Worm (Caenorhabditis elegans): ENCODE results near the gene T22G5.1.
A peak's percentile ranks its signal among the peaks of the same experiment; 100 is the strongest.

T22G5.1 gene

DNA sequence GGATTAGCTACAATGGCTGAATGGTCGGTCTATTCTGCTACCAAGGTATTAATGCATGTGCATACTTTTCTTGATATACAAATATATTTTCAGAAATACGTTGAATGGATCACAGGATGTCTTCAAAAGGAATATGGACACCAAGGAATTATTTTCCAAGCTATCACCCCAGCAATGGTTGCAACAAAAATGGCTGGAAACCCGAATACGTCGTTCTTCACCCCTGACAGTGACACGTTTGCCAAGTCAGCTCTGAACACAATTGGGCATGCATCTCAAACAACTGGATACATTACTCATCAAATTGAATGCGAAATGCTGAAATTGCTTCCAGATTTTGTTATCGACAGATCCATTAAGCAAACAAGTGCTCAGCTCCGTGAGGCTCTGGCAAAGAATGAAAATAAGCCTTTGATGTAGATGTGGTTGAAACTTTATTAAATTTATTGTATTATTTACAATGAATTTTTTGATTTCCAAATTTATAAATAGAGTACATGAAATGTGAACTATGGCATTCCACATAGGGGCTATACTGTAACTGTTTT, 31.0 kb downstream of the T22G5.1 start (continued):
- TF ChIP-seq T20F7.1 (GFP tag; optimal IDR thresholded peaks at IDR 0.05) (peak; percentile 75), R02D3.7 (tag; optimal IDR thresholded peaks at IDR 0.05) (no peak), F10B5.3 (tag; optimal IDR thresholded peaks at IDR 0.05) (no peak), set-16 (GFP tag; IDR thresholded peaks at IDR 0.05) (no peak)

DNA sequence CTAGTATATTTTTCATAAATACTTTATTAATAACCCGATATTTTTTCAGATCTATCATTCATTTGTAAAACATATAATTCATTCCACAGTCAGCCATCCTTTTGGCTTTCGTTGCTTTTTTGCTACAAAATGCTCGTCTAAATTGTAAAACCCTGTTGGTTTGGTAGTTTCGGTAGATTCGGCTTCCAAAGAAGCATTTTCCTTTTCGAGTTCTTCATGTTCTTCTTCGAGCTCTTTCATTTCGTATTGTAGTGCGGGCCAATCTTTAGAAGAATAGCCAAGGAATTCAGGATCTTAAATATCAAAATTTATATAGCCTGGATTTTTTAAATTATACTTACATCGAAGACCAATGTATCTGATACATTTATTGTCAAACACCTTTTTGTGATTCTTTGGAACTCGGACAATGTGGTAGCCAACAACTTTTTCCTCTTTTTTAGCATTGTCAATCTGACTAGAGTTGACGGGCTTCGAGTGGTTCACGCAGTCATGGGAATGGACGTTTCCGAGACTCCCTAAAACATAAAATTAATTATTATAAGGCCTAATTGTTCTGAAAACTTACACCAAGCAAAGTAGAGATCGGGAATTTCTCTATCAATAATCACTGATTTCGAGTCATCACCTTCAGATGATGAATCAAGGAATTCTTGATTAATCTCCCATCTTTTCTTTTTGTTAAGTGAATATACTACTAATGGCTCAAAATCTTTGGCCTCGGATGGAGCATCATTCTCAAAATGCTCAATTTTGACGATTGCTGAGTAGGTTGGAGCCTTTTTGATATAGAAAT, 31.7 kb downstream of the T22G5.1 start:
- TF ChIP-seq aha-1 (tag) (peak; percentile 72), F37D6.2 (tag; optimal IDR thresholded peaks at IDR 0.05) (no peak), hlh-11 (tag; optimal IDR thresholded peaks at IDR 0.05) (no peak), nhr-41 (GFP tag; IDR thresholded peaks at IDR 0.05) (no peak), Y48G9A.11 (GFP tag; IDR thresholded peaks at IDR 0.05) (0 out of 2 replicates have a peak, but pooled peaks have one; percentile 24), daf-16 (GFP tag; optimal IDR thresholded peaks at IDR 0.05) (no peak), daf-16 (tag; optimal IDR thresholded peaks at IDR 0.05) (peak; percentile 3), D1046.2 (GFP tag; IDR thresholded peaks at IDR 0.05) (no peak), tra-1 (GFP tag; IDR thresholded peaks at IDR 0.05) (no peak), lin-1 (GFP tag; IDR thresholded peaks at IDR 0.05) (0 out of 2 replicates have a peak, but pooled peaks have one; percentile 6), mep-1 (tag; optimal IDR thresholded peaks at IDR 0.05) (no peak), F49E8.2 (tag; optimal IDR thresholded peaks at IDR 0.05; ENCODE audit: borderline replicate concordance) (no peak), aly-2 (tag; optimal IDR thresholded peaks at IDR 0.05) (no peak), dmd-6 (GFP tag; IDR thresholded peaks at IDR 0.05) (no peak), T26A8.4 (GFP tag; IDR thresholded peaks at IDR 0.05) (peak; percentile 7), egl-27 (tag; optimal IDR thresholded peaks at IDR 0.05) (no peak), attf-4 (tag; optimal IDR thresholded peaks at IDR 0.05) (no peak), T20F7.1 (GFP tag; optimal IDR thresholded peaks at IDR 0.05) (peak; percentile 31), mdt-29 (GFP tag; IDR thresholded peaks at IDR 0.05) (no peak; the same call in 1 of the 2 replicates), sdz-12 (GFP tag; optimal IDR thresholded peaks at IDR 0.05) (peak; percentile 60), nhr-111 (GFP tag; optimal IDR thresholded peaks at IDR 0.05) (no peak), nhr-28 (tag; optimal IDR thresholded peaks at IDR 0.05) (no peak), snpc-1.2 (GFP tag; IDR thresholded peaks at IDR 0.05) (0 out of 2 replicates have a peak, but pooled peaks have one; percentile 6), unc-130 (GFP tag; optimal IDR thresholded peaks at IDR 0.05) (no peak), mes-2 (tag; optimal IDR thresholded peaks at IDR 0.05; ENCODE audit: poor library complexity, severe bottlenecking) (peak; percentile 29), ztf-7 (tag; optimal IDR thresholded peaks at IDR 0.05) (no peak), dmd-9 (GFP tag; IDR thresholded peaks at IDR 0.05) (no peak), hif-1 (tag; optimal IDR thresholded peaks at IDR 0.05) (peak in 1 of 2 experiments; percentile 18), saeg-2 (GFP tag; IDR thresholded peaks at IDR 0.05) (no peak)

DNA sequence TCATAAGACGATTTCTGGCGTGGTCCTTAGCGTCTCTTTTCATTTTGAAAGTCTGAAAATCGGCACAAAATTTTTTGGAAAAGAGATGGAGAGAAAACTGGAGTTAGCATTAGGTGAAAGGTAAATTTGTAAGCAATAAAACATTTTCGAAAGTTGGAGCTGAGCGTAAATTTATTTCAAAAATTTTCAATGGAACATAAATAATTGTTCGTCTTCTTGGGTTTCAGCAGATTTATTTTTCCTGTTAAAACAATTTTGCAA, 32.2 kb downstream of the T22G5.1 start, which contains the start of gene C06B3.6:
Gene C06B3.6 (minus strand): TSS at position 52 of the 261 bp plus-strand sequence.
- TF ChIP-seq T20F7.1 (GFP tag; optimal IDR thresholded peaks at IDR 0.05) (no peak), ceh-44 (GFP tag; IDR thresholded peaks at IDR 0.05) (no peak), mes-2 (tag; optimal IDR thresholded peaks at IDR 0.05; ENCODE audit: poor library complexity, severe bottlenecking) (no peak), hif-1 (tag; optimal IDR thresholded peaks at IDR 0.05) (no peak), dmd-9 (GFP tag; IDR thresholded peaks at IDR 0.05) (no peak), mdt-29 (GFP tag; IDR thresholded peaks at IDR 0.05) (no peak), D1046.2 (GFP tag; IDR thresholded peaks at IDR 0.05) (no peak), aly-2 (tag; optimal IDR thresholded peaks at IDR 0.05) (no peak), aha-1 (tag) (peak; percentile 95), ama-1 (optimal IDR thresholded peaks at IDR 0.05) (peak; percentile 64), madf-9 (GFP tag; conservative IDR thresholded peaks at IDR 0.05) (0 out of 2 replicates have a peak, but pooled peaks have one; percentile 6)

Data from whole organism, L4 larva.